Fruit fly (Drosophila melanogaster): ENCODE data around the gene Dnaaf5.

Gene Dnaaf5

DNA sequence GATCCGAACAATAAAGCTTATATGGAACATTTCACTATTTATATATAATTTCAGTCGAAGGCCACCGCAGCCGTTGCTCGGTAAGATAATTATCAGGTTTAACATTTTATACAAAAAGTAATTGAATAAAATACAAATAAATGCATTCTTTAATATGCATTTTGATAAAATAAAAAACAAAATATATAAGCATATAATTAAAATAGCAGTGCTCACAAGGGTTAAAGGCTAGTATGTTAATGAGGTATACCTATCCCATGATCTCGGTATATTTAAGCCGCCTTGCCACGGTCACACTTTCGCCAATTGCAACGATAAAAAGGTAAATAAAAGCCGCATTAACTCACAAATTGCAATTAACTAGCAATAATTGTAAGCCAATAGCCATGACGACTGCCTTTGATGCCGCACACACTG is 52.8 kb downstream of the Dnaaf5 start, which contains the start of gene Polr2I:
TSS of gene Polr2I (plus strand) at position 289 of the 417 bp plus-strand sequence.
- TF ChIP-seq CG8478 (optimal IDR thresholded peaks at IDR 0.05) (no peak), CTCF (optimal IDR thresholded peaks at IDR 0.05) (no peak)
